Fruit fly (Drosophila melanogaster) whole organism, prepupa: Measurements from ENCODE around the gene CG7707.

ENCODE experiments used
- Blimp-1 ChIP-seq: fragments of 200-800 bp; sonication (Bioruptor generic); optimal IDR thresholded peaks from 3 replicates; lab custom pipeline; 2017; ENCODE audit warnings: missing biosample characterization, missing genetic modification characterization, mild to moderate bottlenecking, moderate library complexity, missing genetic modification reagents
- CG10631 ChIP-seq: fragments of 200-800 bp; sonication (Bioruptor generic); optimal IDR thresholded peaks from 2 replicates; lab custom pipeline; 2016; ENCODE audit warnings: missing biosample characterization, missing genetic modification characterization
- CG10669 ChIP-seq: fragments of 200-800 bp; sonication (Bioruptor generic); optimal IDR thresholded peaks from 3 replicates; lab custom pipeline; 2018; ENCODE audit warnings: missing biosample characterization, mild to moderate bottlenecking, missing genetic modification characterization, moderate library complexity
- CG11294 ChIP-seq: fragments of 200-800 bp; sonication (Bioruptor generic); IDR thresholded peaks from 2 replicates; pipeline ENCODE4 v1.3.6; 2022; ENCODE audit warnings: missing biosample characterization, missing genetic modification characterization
- CG11762 ChIP-seq: fragments of 200-800 bp; sonication (Bioruptor generic); optimal IDR thresholded peaks from 3 replicates; lab custom pipeline; 2016; ENCODE audit warnings: missing biosample characterization, missing genetic modification characterization; ENCODE audit not compliant: insufficient read depth
- CG11902 ChIP-seq: fragments of 200-800 bp; sonication (Bioruptor generic); optimal IDR thresholded peaks from 3 replicates; lab custom pipeline; 2016; ENCODE audit warnings: missing biosample characterization, missing genetic modification characterization
- CG15336 ChIP-seq: fragments of 200-800 bp; sonication (Bioruptor generic); IDR thresholded peaks from 2 replicates; pipeline ENCODE4 v1.3.6; 2022; ENCODE audit warnings: missing biosample characterization, missing genetic modification characterization
- CG1621 ChIP-seq: fragments of 200-800 bp; sonication (Bioruptor generic); optimal IDR thresholded peaks from 3 replicates; lab custom pipeline; 2018; ENCODE audit warnings: missing biosample characterization, mild to moderate bottlenecking, missing genetic modification characterization
- CG16779 ChIP-seq: fragments of 200-800 bp; sonication (Bioruptor generic); optimal IDR thresholded peaks from 3 replicates; lab custom pipeline; 2017; ENCODE audit warnings: missing biosample characterization, mild to moderate bottlenecking, missing genetic modification characterization
- CG3032 ChIP-seq: fragments of 200-800 bp; optimal IDR thresholded peaks from 2 replicates; lab custom pipeline; 2019; ENCODE audit warnings: missing biosample characterization, mild to moderate bottlenecking, missing genetic modification characterization, moderate library complexity
- CG31627 ChIP-seq: fragments of 200-800 bp; sonication (Bioruptor generic); optimal IDR thresholded peaks from 3 replicates; lab custom pipeline; 2016; ENCODE audit warnings: missing biosample characterization, missing genetic modification characterization
- CG32006 ChIP-seq: fragments of 200-800 bp; sonication (Bioruptor generic); optimal IDR thresholded peaks from 3 replicates; lab custom pipeline; 2017; ENCODE audit warnings: missing biosample characterization, mild to moderate bottlenecking, missing genetic modification characterization
- CG3919 ChIP-seq: fragments of 200-800 bp; sonication (Bioruptor generic); optimal IDR thresholded peaks from 3 replicates; lab custom pipeline; 2016; ENCODE audit warnings: missing biosample characterization, missing genetic modification characterization
- CG4318 ChIP-seq: fragments of 200-800 bp; sonication (Bioruptor generic); optimal IDR thresholded peaks from 3 replicates; lab custom pipeline; 2017; ENCODE audit warnings: missing biosample characterization, mild to moderate bottlenecking, missing genetic modification characterization
- CG6163 ChIP-seq: fragments of 200-800 bp; sonication (Bioruptor generic); IDR thresholded peaks from 3 replicates; pipeline ENCODE4 v1.3.6; 2022; ENCODE audit warnings: missing biosample characterization, missing genetic modification characterization
- CG6276 ChIP-seq: fragments of 200-800 bp; sonication (Bioruptor generic); optimal IDR thresholded peaks from 2 replicates; lab custom pipeline; 2017; ENCODE audit warnings: missing biosample characterization, mild to moderate bottlenecking, missing genetic modification characterization
- CG6792 ChIP-seq: fragments of 200-800 bp; sonication (Bioruptor generic); optimal IDR thresholded peaks from 3 replicates; lab custom pipeline; 2016; ENCODE audit warnings: missing biosample characterization, missing genetic modification characterization
- CG6808 ChIP-seq: fragments of 200-800 bp; sonication (Bioruptor generic); optimal IDR thresholded peaks from 3 replicates; lab custom pipeline; 2017; ENCODE audit warnings: missing biosample characterization, missing genetic modification characterization, mild to moderate bottlenecking, moderate library complexity, missing genetic modification reagents
- CG6854 ChIP-seq: fragments of 200-800 bp; sonication (Bioruptor generic); optimal IDR thresholded peaks from 2 replicates; lab custom pipeline; 2017; ENCODE audit warnings: missing biosample characterization, mild to moderate bottlenecking, missing genetic modification characterization
- CG7368 ChIP-seq: fragments of 200-800 bp; sonication (Bioruptor generic); optimal IDR thresholded peaks from 3 replicates; lab custom pipeline; 2016; ENCODE audit warnings: missing biosample characterization, missing genetic modification characterization
- CG8119 ChIP-seq: fragments of 200-800 bp; sonication (Bioruptor generic); IDR thresholded peaks from 3 replicates; pipeline ENCODE4 v1.3.6; 2022; ENCODE audit warnings: missing biosample characterization, missing genetic modification characterization
- CG8319 ChIP-seq: fragments of 200-800 bp; sonication (Bioruptor generic); optimal IDR thresholded peaks from 3 replicates; lab custom pipeline; 2016; ENCODE audit warnings: missing biosample characterization, missing genetic modification characterization
- CG9139 ChIP-seq: fragments of 200-800 bp; sonication (Bioruptor generic); optimal IDR thresholded peaks from 3 replicates; lab custom pipeline; 2017; ENCODE audit warnings: missing biosample characterization, mild to moderate bottlenecking, missing genetic modification characterization
- Eip75B ChIP-seq: fragments of 200-800 bp; sonication (Bioruptor generic); optimal IDR thresholded peaks from 3 replicates; lab custom pipeline; 2016; ENCODE audit warnings: missing biosample characterization, missing genetic modification characterization
- Eip78C ChIP-seq: fragments of 200-800 bp; sonication (Bioruptor generic); peaks from one replicate; lab custom pipeline; 2016; ENCODE audit warnings: missing biosample characterization, missing genetic modification characterization
- Eip93F ChIP-seq: fragments of 200-800 bp; sonication (Bioruptor generic); optimal IDR thresholded peaks from 2 replicates; lab custom pipeline; 2016; ENCODE audit warnings: missing biosample characterization, mild to moderate bottlenecking, missing genetic modification characterization
- Ets21C ChIP-seq: fragments of 200-800 bp; sonication (Bioruptor generic); optimal IDR thresholded peaks from 3 replicates; lab custom pipeline; 2016; ENCODE audit warnings: missing biosample characterization, missing genetic modification characterization
- Ets96B ChIP-seq: fragments of 200-800 bp; optimal IDR thresholded peaks from 2 replicates; lab custom pipeline; 2019; ENCODE audit warnings: missing biosample characterization, mild to moderate bottlenecking, missing genetic modification characterization, moderate library complexity
- Gug ChIP-seq: fragments of 200-800 bp; sonication (Bioruptor generic); IDR thresholded peaks from 2 replicates; pipeline ENCODE4 v1.3.6; 2022; ENCODE audit warnings: missing biosample characterization, missing genetic modification characterization
- Hr38 ChIP-seq: sonication (Bioruptor generic); optimal IDR thresholded peaks from 2 replicates; lab custom pipeline; 2016; ENCODE audit warnings: missing biosample characterization, missing genetic modification characterization
- Hr39 ChIP-seq: fragments of 200-800 bp; sonication (Bioruptor generic); optimal IDR thresholded peaks from 2 replicates; lab custom pipeline; 2016; ENCODE audit warnings: missing biosample characterization, missing genetic modification characterization
- Lpt ChIP-seq: fragments of 200-800 bp; sonication (Bioruptor generic); optimal IDR thresholded peaks from 3 replicates; lab custom pipeline; 2016; ENCODE audit warnings: missing biosample characterization, missing genetic modification characterization
- Met ChIP-seq: fragments of 200-800 bp; sonication (Bioruptor generic); optimal IDR thresholded peaks from 3 replicates; lab custom pipeline; 2016; ENCODE audit warnings: missing biosample characterization, missing genetic modification characterization
- OdsH ChIP-seq: fragments of 200-800 bp; sonication (Bioruptor generic); optimal IDR thresholded peaks from 3 replicates; lab custom pipeline; 2016; ENCODE audit warnings: missing biosample characterization, missing genetic modification characterization
- Smox ChIP-seq: fragments of 200-800 bp; sonication (Bioruptor generic); optimal IDR thresholded peaks from 3 replicates; lab custom pipeline; 2016; ENCODE audit warnings: missing biosample characterization, missing genetic modification characterization
- Sox14 ChIP-seq: fragments of 200-800 bp; sonication (Bioruptor generic); optimal IDR thresholded peaks from 3 replicates; lab custom pipeline; 2016; ENCODE audit warnings: missing biosample characterization, missing genetic modification characterization
- Sox15 ChIP-seq: fragments of 200-800 bp; sonication (Bioruptor generic); optimal IDR thresholded peaks from 3 replicates; lab custom pipeline; 2016; ENCODE audit warnings: missing biosample characterization, missing genetic modification characterization
- achi ChIP-seq: fragments of 200-800 bp; sonication (Bioruptor generic); optimal IDR thresholded peaks from 3 replicates; lab custom pipeline; 2016; ENCODE audit warnings: missing biosample characterization, missing genetic modification characterization
- acj6 ChIP-seq: fragments of 200-800 bp; sonication (Bioruptor generic); optimal IDR thresholded peaks from 3 replicates; lab custom pipeline; 2016; ENCODE audit warnings: missing biosample characterization, missing genetic modification characterization
- cyc ChIP-seq: fragments of 200-800 bp; sonication (Bioruptor generic); optimal IDR thresholded peaks from 3 replicates; lab custom pipeline; 2016; ENCODE audit warnings: missing biosample characterization, missing genetic modification characterization
- eg ChIP-seq: fragments of 200-800 bp; sonication (Bioruptor generic); IDR thresholded peaks from 3 replicates; pipeline ENCODE4 v1.3.6; 2022; ENCODE audit warnings: missing biosample characterization, missing genetic modification characterization
- fd85E ChIP-seq: fragments of 200-800 bp; sonication (Bioruptor generic); optimal IDR thresholded peaks from 3 replicates; lab custom pipeline; 2016; ENCODE audit warnings: missing biosample characterization, missing genetic modification characterization
- fkh ChIP-seq: fragments of 200-800 bp; sonication (Bioruptor generic); optimal IDR thresholded peaks from 3 replicates; lab custom pipeline; 2017; ENCODE audit warnings: missing biosample characterization, mild to moderate bottlenecking, missing genetic modification characterization, moderate library complexity
- net ChIP-seq: fragments of 200-800 bp; sonication (Bioruptor generic); optimal IDR thresholded peaks from 3 replicates; lab custom pipeline; 2016; ENCODE audit warnings: missing biosample characterization, missing genetic modification characterization
- salr ChIP-seq, 2 experiments: fragments of 200-800 bp; sonication (Bioruptor generic); optimal IDR thresholded peaks; 3 replicates each; lab custom pipeline; 2016 to 2018; ENCODE audit warnings: missing biosample characterization in 2 of 2, missing genetic modification characterization in 2 of 2, mild to moderate bottlenecking in 1 of 2
- spab ChIP-seq: fragments of 200-800 bp; sonication (Bioruptor generic); optimal IDR thresholded peaks from 2 replicates; lab custom pipeline; 2017; ENCODE audit warnings: missing biosample characterization, mild to moderate bottlenecking, missing genetic modification characterization, missing genetic modification reagents
- ss ChIP-seq, 2 experiments: fragments of 200-800 bp; sonication (Bioruptor generic); optimal IDR thresholded peaks; 2 replicates in 1 of 2; 3 replicates in 1 of 2; lab custom pipeline; 2017 to 2018; ENCODE audit warnings: mild to moderate bottlenecking in 2 of 2, missing biosample characterization in 2 of 2, missing genetic modification characterization in 2 of 2, moderate library complexity in 1 of 2
- svp ChIP-seq: fragments of 200-800 bp; sonication (Bioruptor generic); peaks from one replicate; lab custom pipeline; 2016; ENCODE audit warnings: missing biosample characterization, missing genetic modification characterization
- topi ChIP-seq: fragments of 200-800 bp; sonication (Bioruptor generic); optimal IDR thresholded peaks from 3 replicates; lab custom pipeline; 2016; ENCODE audit warnings: missing biosample characterization, missing genetic modification characterization
- vri ChIP-seq: fragments of 200-800 bp; sonication (Bioruptor generic); optimal IDR thresholded peaks from 3 replicates; lab custom pipeline; 2016; ENCODE audit warnings: missing biosample characterization, mild to moderate bottlenecking, missing genetic modification characterization

CG7707 gene

DNA sequence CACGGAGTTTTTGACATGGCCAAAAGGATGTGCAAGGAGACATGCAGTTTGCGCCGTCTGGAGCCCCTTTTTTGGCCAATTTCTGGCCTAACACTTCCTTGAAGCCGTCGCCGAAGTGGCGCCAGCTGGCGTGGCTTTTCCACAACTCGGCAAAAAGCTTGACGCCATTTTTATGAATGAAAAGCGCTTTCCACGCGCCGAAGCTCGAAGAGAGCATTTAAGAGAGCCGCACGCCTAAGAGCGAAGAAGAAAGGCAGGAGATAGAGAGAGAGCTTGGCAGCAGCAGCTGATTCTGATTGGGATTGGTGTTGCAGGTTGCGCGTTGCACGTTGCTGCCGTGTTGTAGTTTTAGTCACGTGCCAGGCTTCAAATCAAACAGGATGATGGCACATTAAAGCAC lies 31.7 kb upstream of the CG7707 start:
- TF ChIP-seq CG15336 (GFP tag; lab: Robert Waterston, UW) (0 out of 2 replicates have a peak, but pooled peaks have one; percentile 17), cyc (GFP tag; lab: Kevin White, UChicago) (no peak), Ets96B (tag; lab: Kevin White, UChicago) (no peak), CG6163 (GFP tag; lab: Robert Waterston, UW) (no peak)

DNA sequence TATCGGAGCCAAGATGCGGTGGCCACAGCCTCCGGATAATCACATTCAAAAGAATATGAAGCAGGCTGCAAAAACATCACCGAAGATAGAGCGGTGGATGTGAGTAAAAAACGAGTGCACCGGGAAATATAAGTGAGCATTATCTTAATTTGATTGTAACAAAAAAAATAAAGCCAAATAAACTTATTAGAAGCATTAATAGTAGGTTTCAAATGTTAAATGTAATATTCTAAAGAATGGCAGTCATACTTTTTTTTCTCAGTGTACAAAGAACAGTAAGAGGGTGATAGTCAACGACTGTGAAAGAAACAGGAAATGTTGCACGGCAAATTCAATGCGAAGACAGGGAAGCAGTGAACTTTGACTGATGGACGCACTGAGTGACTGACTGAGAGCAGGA lies 27.0 kb upstream of the CG7707 start:
- TF ChIP-seq Blimp-1 (GFP tag; lab: Kevin White, UChicago) (no peak), Ets21C (GFP tag; lab: Kevin White, UChicago) (no peak), cyc (GFP tag; lab: Kevin White, UChicago) (peak; percentile 6), CG15336 (GFP tag; lab: Robert Waterston, UW) (0 out of 2 replicates have a peak, but pooled peaks have one; percentile 17), Sox14 (GFP tag; lab: Kevin White, UChicago) (no peak), Sox15 (GFP tag; lab: Kevin White, UChicago) (no peak), achi (GFP tag; lab: Kevin White, UChicago) (peak; percentile 5), ss (GFP tag; optimal IDR thresholded peaks at IDR 0.05; lab: Kevin White, UChicago) (peak in 1 of 2 experiments; percentile 30), Ets96B (tag; lab: Kevin White, UChicago) (peak; percentile 46), CG11902 (GFP tag; lab: Kevin White, UChicago) (no peak), CG32006 (GFP tag; lab: Kevin White, UChicago) (peak; percentile 8), CG6792 (no peak), OdsH (GFP tag; lab: Kevin White, UChicago) (peak; percentile 21), CG4318 (GFP tag; lab: Kevin White, UChicago) (no peak), topi (peak; percentile 3), CG11762 (GFP tag; lab: Kevin White, UChicago) (no peak), Hr39 (peak; percentile 15), Smox (peak; percentile 5), CG16779 (tag; lab: Kevin White, UChicago) (no peak), fd85E (GFP tag; lab: Kevin White, UChicago) (no peak), CG3919 (peak; percentile 25), acj6 (GFP tag; lab: Kevin White, UChicago) (peak; percentile 8), salr (GFP tag; optimal IDR thresholded peaks at IDR 0.05; lab: Kevin White, UChicago) (no peak), CG3032 (tag; lab: Kevin White, UChicago) (peak; percentile 53), svp (GFP tag; lab: Kevin White, UChicago) (peak; percentile 6), CG10669 (GFP tag; lab: Kevin White, UChicago) (peak; percentile 26), eg (GFP tag; lab: Robert Waterston, UW) (peak; percentile 37; the same call in 1 of the 3 replicates), CG8119 (peak; percentile 48; the same call in 1 of the 3 replicates), net (GFP tag; lab: Kevin White, UChicago) (no peak), Eip93F (GFP tag; lab: Kevin White, UChicago) (no peak), CG10631 (GFP tag; lab: Kevin White, UChicago) (peak; percentile 21), vri (GFP tag; lab: Kevin White, UChicago) (no peak), Eip78C (peak; percentile 24), Met (GFP tag; lab: Kevin White, UChicago) (peak; percentile 26), CG8319 (GFP tag; lab: Kevin White, UChicago) (no peak), CG11294 (no peak), spab (no peak), CG1621 (tag; lab: Kevin White, UChicago) (no peak), Eip75B (GFP tag; lab: Kevin White, UChicago) (peak; percentile 27), CG6854 (GFP tag; lab: Kevin White, UChicago) (no peak), Hr38 (GFP tag; lab: Kevin White, UChicago) (no peak), CG6276 (GFP tag; lab: Kevin White, UChicago) (no peak), CG7368 (GFP tag; lab: Kevin White, UChicago) (no peak), CG9139 (GFP tag; lab: Kevin White, UChicago) (peak; percentile 19), CG6808 (peak; percentile 14), Gug (GFP tag; lab: Robert Waterston, UW) (no peak), fkh (GFP tag; lab: Kevin White, UChicago) (no peak), Lpt (GFP tag; lab: Kevin White, UChicago) (no peak), CG31627 (GFP tag; lab: Kevin White, UChicago) (no peak)
